Fruit fly (Drosophila melanogaster) whole organism, embryonic: ENCODE data around the gene CG32075.

Source experiments
- Aef1 ChIP-seq: fragments of 200-800 bp; sonication (Bioruptor generic); IDR thresholded peaks from 3 replicates; pipeline ENCODE4 v1.3.6; 2022; ENCODE audit warnings: missing biosample characterization, missing genetic modification characterization
- Asciz ChIP-seq: fragments of 200-800 bp; sonication (Bioruptor generic); optimal IDR thresholded peaks from 2 replicates; lab custom pipeline; 2017; ENCODE audit warnings: missing biosample characterization, mild to moderate bottlenecking, missing genetic modification characterization, missing genetic modification reagents
- CG10209 ChIP-seq: fragments of 200-800 bp; sonication (Bioruptor generic); optimal IDR thresholded peaks from 3 replicates; lab custom pipeline; 2017; ENCODE audit warnings: missing biosample characterization, mild to moderate bottlenecking, missing genetic modification characterization, missing genetic modification reagents
- CG11456 ChIP-seq: fragments of 200-800 bp; sonication (Bioruptor generic); IDR thresholded peaks from 3 replicates; pipeline ENCODE4 v1.3.6; 2022; ENCODE audit warnings: missing biosample characterization, missing genetic modification characterization
- CG13424 ChIP-seq: fragments of 200-800 bp; sonication (Bioruptor generic); optimal IDR thresholded peaks from 2 replicates; lab custom pipeline; 2019; ENCODE audit warnings: missing biosample characterization, mild to moderate bottlenecking, missing genetic modification characterization, moderate library complexity
- CG16863 ChIP-seq: fragments of 200-800 bp; sonication (Bioruptor generic); optimal IDR thresholded peaks from 3 replicates; lab custom pipeline; 2016; ENCODE audit warnings: missing biosample characterization, missing genetic modification characterization
- CG17829 ChIP-seq: fragments of 200-800 bp; optimal IDR thresholded peaks from 2 replicates; lab custom pipeline; 2019; ENCODE audit warnings: missing biosample characterization, mild to moderate bottlenecking, missing genetic modification characterization, moderate library complexity
- CG18011 ChIP-seq: fragments of 200-800 bp; sonication (Bioruptor generic); optimal IDR thresholded peaks from 2 replicates; lab custom pipeline; 2017; ENCODE audit warnings: missing biosample characterization, missing genetic modification characterization, mild to moderate bottlenecking, moderate library complexity, missing genotype
- CG1832 ChIP-seq: fragments of 200-800 bp; sonication (Bioruptor generic); optimal IDR thresholded peaks from 2 replicates; lab custom pipeline; 2017; ENCODE audit warnings: missing biosample characterization, mild to moderate bottlenecking, missing genetic modification characterization, inconsistent platforms
- CG18619 ChIP-seq: fragments of 200-800 bp; sonication (Bioruptor generic); optimal IDR thresholded peaks from 3 replicates; lab custom pipeline; 2017; ENCODE audit warnings: missing biosample characterization, mild to moderate bottlenecking, missing genetic modification characterization
- CG2129 ChIP-seq: fragments of 200-800 bp; sonication (Bioruptor generic); IDR thresholded peaks from 2 replicates; pipeline ENCODE4 v1.3.6; 2022; ENCODE audit warnings: missing biosample characterization, missing genetic modification characterization; ENCODE audit not compliant: partially characterized antibody
- CG31441 ChIP-seq: fragments of 200-800 bp; sonication (Bioruptor generic); IDR thresholded peaks from 2 replicates; pipeline ENCODE4 v1.3.6; 2022; ENCODE audit warnings: missing biosample characterization, missing genetic modification characterization
- CG32767 ChIP-seq: fragments of 200-800 bp; sonication (Bioruptor generic); IDR thresholded peaks from 2 replicates; pipeline ENCODE4 v1.3.6; 2022; ENCODE audit warnings: missing biosample characterization, missing genetic modification characterization
- CG34422 ChIP-seq: fragments of 200-800 bp; sonication (Bioruptor generic); IDR thresholded peaks from 3 replicates; pipeline ENCODE4 v1.3.6; 2022; ENCODE audit warnings: missing biosample characterization, missing genetic modification characterization
- CG4404 ChIP-seq: fragments of 200-800 bp; sonication (Bioruptor generic); IDR thresholded peaks from 2 replicates; pipeline ENCODE4 v1.3.6; 2022; ENCODE audit warnings: missing biosample characterization, missing genetic modification characterization
- CG5180 ChIP-seq: fragments of 200-800 bp; sonication (Bioruptor generic); optimal IDR thresholded peaks from 3 replicates; lab custom pipeline; 2017; ENCODE audit warnings: missing biosample characterization, missing genetic modification characterization, mild to moderate bottlenecking, moderate library complexity, missing genetic modification reagents
- CG6791 ChIP-seq: fragments of 200-800 bp; sonication (Bioruptor generic); IDR thresholded peaks from 3 replicates; pipeline ENCODE4 v1.3.6; 2022; ENCODE audit warnings: missing biosample characterization, missing genetic modification characterization; ENCODE audit not compliant: partially characterized antibody
- CG8089 ChIP-seq: fragments of 200-800 bp; sonication (Bioruptor generic); optimal IDR thresholded peaks from 3 replicates; lab custom pipeline; 2016; ENCODE audit warnings: missing biosample characterization, missing genetic modification characterization
- CG9932 ChIP-seq: fragments of 200-800 bp; sonication (Bioruptor generic); IDR thresholded peaks from 2 replicates; pipeline ENCODE4 v1.3.6; 2022; ENCODE audit warnings: missing biosample characterization, missing genetic modification characterization
- CrebB ChIP-seq: fragments of 200-800 bp; sonication (Bioruptor generic); optimal IDR thresholded peaks from 3 replicates; lab custom pipeline; 2018; ENCODE audit warnings: missing biosample characterization, mild to moderate bottlenecking, missing genetic modification characterization
- Drgx ChIP-seq: fragments of 200-800 bp; sonication (Bioruptor generic); IDR thresholded peaks from 2 replicates; pipeline ENCODE4 v1.3.6; 2022; ENCODE audit warnings: missing biosample characterization, missing genetic modification characterization
- HLH3B ChIP-seq: fragments of 200-800 bp; sonication (Bioruptor generic); IDR thresholded peaks from 2 replicates; pipeline ENCODE4 v1.3.6; 2022; ENCODE audit warnings: missing biosample characterization, missing genetic modification characterization
- HLH54F ChIP-seq: fragments of 200-800 bp; sonication (Bioruptor generic); optimal IDR thresholded peaks from 3 replicates; lab custom pipeline; 2016; ENCODE audit warnings: missing biosample characterization, missing genetic modification characterization
- Hand ChIP-seq: fragments of 200-800 bp; sonication (Bioruptor generic); optimal IDR thresholded peaks from 2 replicates; lab custom pipeline; 2017; ENCODE audit warnings: mild to moderate bottlenecking, missing biosample characterization, missing genetic modification reagents, missing genetic modification characterization
- HmgD ChIP-seq: fragments of 200-800 bp; sonication (Bioruptor generic); optimal IDR thresholded peaks from 3 replicates; lab custom pipeline; 2016; ENCODE audit warnings: missing biosample characterization, missing genetic modification characterization
- Jarid2 ChIP-seq: fragments of 200-800 bp; sonication (Bioruptor generic); optimal IDR thresholded peaks from 3 replicates; lab custom pipeline; 2017; ENCODE audit warnings: mild to moderate bottlenecking, missing biosample characterization, missing genetic modification reagents, missing genetic modification characterization
- MTF-1 ChIP-seq: fragments of 200-800 bp; sonication (Bioruptor generic); optimal IDR thresholded peaks from 2 replicates; lab custom pipeline; 2018; ENCODE audit warnings: missing biosample characterization, mild to moderate bottlenecking, missing genetic modification characterization, borderline replicate concordance
- Side ChIP-seq: fragments of 200-800 bp; sonication (Bioruptor generic); optimal IDR thresholded peaks from 2 replicates; lab custom pipeline; 2016; ENCODE audit warnings: missing biosample characterization, missing genetic modification characterization
- Xbp1 ChIP-seq: fragments of 200-800 bp; sonication (Bioruptor generic); optimal IDR thresholded peaks from 3 replicates; lab custom pipeline; 2016; ENCODE audit warnings: missing biosample characterization, mild to moderate bottlenecking, missing genetic modification characterization
- br ChIP-seq: fragments of >200 bp; optimal IDR thresholded peaks from 2 replicates; lab custom pipeline; 2017
- cas ChIP-seq: fragments of 200-800 bp; sonication (Bioruptor generic); IDR thresholded peaks from 2 replicates; pipeline ENCODE4 v1.3.6; 2022; ENCODE audit warnings: missing biosample characterization, missing genetic modification characterization
- cg ChIP-seq: fragments of 200-800 bp; sonication (Bioruptor generic); optimal IDR thresholded peaks from 3 replicates; lab custom pipeline; 2019; ENCODE audit warnings: missing biosample characterization, mild to moderate bottlenecking, missing genetic modification characterization, moderate library complexity
- chm ChIP-seq: fragments of 200-800 bp; sonication (Bioruptor generic); IDR thresholded peaks from 2 replicates; pipeline ENCODE4 v1.3.6; 2022; ENCODE audit warnings: missing biosample characterization, missing genetic modification characterization
- danr ChIP-seq: fragments of 200-800 bp; sonication (Bioruptor generic); IDR thresholded peaks from 2 replicates; pipeline ENCODE4 v1.3.6; 2022; ENCODE audit warnings: missing biosample characterization, missing genetic modification characterization
- emc ChIP-seq: fragments of 200-800 bp; sonication (Bioruptor generic); optimal IDR thresholded peaks from 2 replicates; lab custom pipeline; 2016; ENCODE audit warnings: missing biosample characterization, missing genetic modification characterization
- fd102C ChIP-seq: fragments of 200-800 bp; sonication (Bioruptor generic); optimal IDR thresholded peaks from 2 replicates; lab custom pipeline; 2018; ENCODE audit warnings: missing biosample characterization, mild to moderate bottlenecking, missing genetic modification characterization, moderate library complexity
- fd3F ChIP-seq: fragments of 200-800 bp; sonication (Bioruptor generic); optimal IDR thresholded peaks from 2 replicates; lab custom pipeline; 2018; ENCODE audit warnings: missing biosample characterization, mild to moderate bottlenecking, missing genetic modification characterization, moderate library complexity
- gce ChIP-seq: fragments of 200-800 bp; sonication (Bioruptor generic); IDR thresholded peaks from 3 replicates; pipeline ENCODE4 v1.3.6; 2022; ENCODE audit warnings: missing biosample characterization, missing genetic modification characterization
- her ChIP-seq: fragments of 200-800 bp; sonication (Bioruptor generic); optimal IDR thresholded peaks from 2 replicates; lab custom pipeline; 2016; ENCODE audit warnings: missing biosample characterization, missing genetic modification characterization
- mirr ChIP-seq: fragments of 200-800 bp; sonication (Bioruptor generic); optimal IDR thresholded peaks from 3 replicates; lab custom pipeline; 2018; ENCODE audit warnings: missing biosample characterization, mild to moderate bottlenecking, missing genetic modification characterization
- nau ChIP-seq: fragments of 200-800 bp; sonication (Bioruptor generic); optimal IDR thresholded peaks from 3 replicates; lab custom pipeline; 2017; ENCODE audit warnings: missing biosample characterization, mild to moderate bottlenecking, missing genetic modification characterization, missing genetic modification reagents
- pb ChIP-seq: fragments of 200-800 bp; sonication (Bioruptor generic); optimal IDR thresholded peaks from 3 replicates; lab custom pipeline; 2016; ENCODE audit warnings: missing biosample characterization, missing genetic modification characterization
- peb ChIP-seq: fragments of 200-800 bp; sonication (Bioruptor generic); IDR thresholded peaks from 2 replicates; pipeline ENCODE4 v1.3.6; 2022; ENCODE audit warnings: missing biosample characterization, missing genetic modification characterization
- pfk ChIP-seq: fragments of 200-800 bp; sonication (Bioruptor generic); optimal IDR thresholded peaks from 2 replicates; lab custom pipeline; 2018; ENCODE audit warnings: missing biosample characterization, mild to moderate bottlenecking, missing genetic modification characterization, moderate library complexity
- ro ChIP-seq: fragments of 200-800 bp; sonication (Bioruptor generic); IDR thresholded peaks from 2 replicates; pipeline ENCODE4 v1.3.6; 2022; ENCODE audit warnings: missing biosample characterization, missing genetic modification characterization
- sd ChIP-seq: fragments of 200-800 bp; sonication (Bioruptor generic); optimal IDR thresholded peaks from 3 replicates; lab custom pipeline; 2018; ENCODE audit warnings: missing biosample characterization, mild to moderate bottlenecking, missing genetic modification characterization, moderate library complexity
- sisA ChIP-seq: fragments of 200-800 bp; sonication (Bioruptor generic); IDR thresholded peaks from 2 replicates; pipeline ENCODE4 v1.3.6; 2022; ENCODE audit warnings: missing biosample characterization, missing genetic modification characterization
- sug ChIP-seq: fragments of 200-800 bp; optimal IDR thresholded peaks from 2 replicates; lab custom pipeline; 2019; ENCODE audit warnings: missing biosample characterization, mild to moderate bottlenecking, missing genetic modification characterization, moderate library complexity
- tgo ChIP-seq: fragments of 200-800 bp; sonication (Bioruptor generic); IDR thresholded peaks from 3 replicates; pipeline ENCODE4 v1.3.6; 2022; ENCODE audit warnings: missing biosample characterization, missing genetic modification characterization
- z ChIP-seq: fragments of 200-800 bp; sonication (Bioruptor generic); IDR thresholded peaks from 3 replicates; pipeline ENCODE4 v1.3.6; 2022; ENCODE audit warnings: missing biosample characterization, missing genetic modification characterization
- zf30C ChIP-seq: fragments of 200-800 bp; sonication (Bioruptor generic); optimal IDR thresholded peaks from 3 replicates; lab custom pipeline; 2018; ENCODE audit warnings: missing biosample characterization, mild to moderate bottlenecking, missing genetic modification characterization

Gene CG32075

dm6 chr3L:11096195-11096908, 31.6 kb upstream of the CG32075 start, which contains the start of the genes CG46439, Iyd and CG33947 (continued):
- TF ChIP-seq CrebB (tag; lab: Kevin White, UChicago) (no peak), CG34422 (GFP tag; lab: Robert Waterston, UW) (no peak; the same call in 2 of the 3 replicates), chm (GFP tag; lab: Robert Waterston, UW) (no peak; the same call in 1 of the 2 replicates), pb (no peak), HLH3B (GFP tag; lab: Robert Waterston, UW) (no peak), pfk (no peak), Asciz (GFP tag; lab: Kevin White, UChicago) (peak; percentile 9), CG5180 (GFP tag; lab: Kevin White, UChicago) (no peak), Xbp1 (GFP tag; lab: Kevin White, UChicago) (no peak), CG13424 (tag; lab: Kevin White, UChicago) (no peak), sd (no peak), CG6791 (GFP tag; lab: Robert Waterston, UW) (no peak), ro (GFP tag; lab: Robert Waterston, UW) (no peak), CG2129 (GFP tag; lab: Robert Waterston, UW) (no peak), HLH54F (GFP tag; lab: Kevin White, UChicago) (peak; percentile 0), cg (GFP tag; lab: Kevin White, UChicago) (no peak), nau (GFP tag; lab: Kevin White, UChicago) (peak; percentile 59), CG18619 (GFP tag; lab: Kevin White, UChicago) (no peak), CG18011 (GFP tag; lab: Kevin White, UChicago) (no peak), fd102C (no peak), zf30C (GFP tag; lab: Kevin White, UChicago) (no peak), HmgD (GFP tag; lab: Kevin White, UChicago) (no peak), z (GFP tag; lab: Robert Waterston, UW) (no peak), Hand (GFP tag; lab: Kevin White, UChicago) (peak; percentile 58), CG10209 (peak; percentile 19), CG9932 (GFP tag; lab: Robert Waterston, UW) (no peak), her (GFP tag; lab: Kevin White, UChicago) (no peak), br (lab: Kevin White, UChicago) (no peak), CG31441 (GFP tag; lab: Robert Waterston, UW) (no peak), Aef1 (GFP tag; lab: Robert Waterston, UW) (no peak), CG8089 (no peak), sug (tag; lab: Kevin White, UChicago) (peak; percentile 11), emc (GFP tag; lab: Kevin White, UChicago) (no peak), fd3F (GFP tag; lab: Kevin White, UChicago) (no peak), danr (GFP tag; lab: Robert Waterston, UW) (no peak), CG1832 (no peak), cas (GFP tag; lab: Robert Waterston, UW) (no peak), MTF-1 (GFP tag; lab: Kevin White, UChicago) (no peak), sisA (GFP tag; lab: Robert Waterston, UW) (no peak), CG4404 (GFP tag; lab: Robert Waterston, UW) (no peak), Jarid2 (no peak), gce (0 out of 3 replicates have a peak, but pooled peaks have one; percentile 41), peb (GFP tag; lab: Robert Waterston, UW) (no peak), CG32767 (GFP tag; lab: Robert Waterston, UW) (no peak), Side (GFP tag; lab: Kevin White, UChicago) (no peak), CG17829 (peak; percentile 29), CG16863 (GFP tag; lab: Kevin White, UChicago) (no peak), mirr (GFP tag; lab: Kevin White, UChicago) (no peak), tgo (GFP tag; lab: Robert Waterston, UW) (no peak), Drgx (GFP tag; lab: Robert Waterston, UW) (peak; percentile 71), CG11456 (GFP tag; lab: Robert Waterston, UW) (no peak)
